Fruit fly (Drosophila melanogaster) whole organism, embryonic: ENCODE data around the gene CG34107.

Experiments
- Ada2b ChIP-seq: fragments of 200-800 bp; sonication (Bioruptor generic); IDR thresholded peaks from 2 replicates; pipeline ENCODE4 v1.3.6; 2022; ENCODE audit warnings: missing biosample characterization, missing genetic modification characterization
- Adf1 ChIP-seq: fragments of 200-800 bp; sonication (Bioruptor generic); IDR thresholded peaks from 2 replicates; pipeline ENCODE4 v1.3.6; 2022; ENCODE audit warnings: missing biosample characterization, missing genetic modification characterization
- Asciz ChIP-seq: fragments of 200-800 bp; sonication (Bioruptor generic); optimal IDR thresholded peaks from 2 replicates; lab custom pipeline; 2017; ENCODE audit warnings: missing biosample characterization, mild to moderate bottlenecking, missing genetic modification characterization, missing genetic modification reagents
- Bteb2 ChIP-seq: fragments of 200-800 bp; sonication (Bioruptor generic); optimal IDR thresholded peaks from 2 replicates; lab custom pipeline; 2016; ENCODE audit warnings: missing biosample characterization, missing genetic modification characterization
- CG10959 ChIP-seq: fragments of 200-800 bp; sonication (Bioruptor generic); IDR thresholded peaks from 2 replicates; pipeline ENCODE4 v1.3.6; 2022; ENCODE audit warnings: missing biosample characterization, missing genetic modification characterization
- CG11504 ChIP-seq: fragments of 200-800 bp; sonication (Bioruptor generic); optimal IDR thresholded peaks from 3 replicates; lab custom pipeline; 2019; ENCODE audit warnings: missing biosample characterization, mild to moderate bottlenecking, missing genetic modification characterization, moderate library complexity
- CG11695 ChIP-seq: fragments of 200-800 bp; sonication (Bioruptor generic); IDR thresholded peaks from 3 replicates; pipeline ENCODE4 v1.3.6; 2022; ENCODE audit warnings: missing biosample characterization, missing genetic modification characterization
- CG13894 ChIP-seq: fragments of 200-800 bp; sonication (Bioruptor generic); optimal IDR thresholded peaks from 3 replicates; lab custom pipeline; 2018; ENCODE audit warnings: missing biosample characterization, mild to moderate bottlenecking, missing genetic modification characterization, moderate library complexity
- CG2120 ChIP-seq: fragments of 200-800 bp; sonication (Bioruptor generic); optimal IDR thresholded peaks from 3 replicates; lab custom pipeline; 2016; ENCODE audit warnings: missing biosample characterization, missing genetic modification characterization
- CG2678 ChIP-seq: fragments of 200-800 bp; sonication (Bioruptor generic); optimal IDR thresholded peaks from 3 replicates; lab custom pipeline; 2019; ENCODE audit warnings: missing biosample characterization, mild to moderate bottlenecking, missing genetic modification characterization, moderate library complexity
- CG32532 ChIP-seq: fragments of 200-800 bp; sonication (Bioruptor generic); IDR thresholded peaks from 2 replicates; pipeline ENCODE4 v1.3.6; 2022; ENCODE audit warnings: missing biosample characterization, missing genetic modification characterization
- CG32767 ChIP-seq: fragments of 200-800 bp; sonication (Bioruptor generic); IDR thresholded peaks from 2 replicates; pipeline ENCODE4 v1.3.6; 2022; ENCODE audit warnings: missing biosample characterization, missing genetic modification characterization
- CG3281 ChIP-seq: fragments of 200-800 bp; sonication (Bioruptor generic); optimal IDR thresholded peaks from 3 replicates; lab custom pipeline; 2017; ENCODE audit warnings: missing biosample characterization, mild to moderate bottlenecking, missing genetic modification characterization
- CG33557 ChIP-seq: fragments of 200-800 bp; sonication (Bioruptor generic); optimal IDR thresholded peaks from 2 replicates; lab custom pipeline; 2019; ENCODE audit warnings: missing biosample characterization, mild to moderate bottlenecking, missing genetic modification characterization, moderate library complexity
- CG3726 ChIP-seq: fragments of 200-800 bp; sonication (Bioruptor generic); IDR thresholded peaks from 3 replicates; pipeline ENCODE4, ENCODE4 v1.3.6; 2022; ENCODE audit warnings: missing biosample characterization, missing genetic modification characterization
- CG5245 ChIP-seq: fragments of 200-800 bp; sonication (Bioruptor generic); optimal IDR thresholded peaks from 3 replicates; lab custom pipeline; 2016; ENCODE audit warnings: missing biosample characterization, missing genetic modification characterization
- CG6254 ChIP-seq: fragments of 200-800 bp; sonication (Bioruptor generic); optimal IDR thresholded peaks from 3 replicates; lab custom pipeline; 2017; ENCODE audit warnings: mild to moderate bottlenecking, missing biosample characterization, missing genetic modification reagents, missing genetic modification characterization
- CG7839 ChIP-seq: fragments of 200-800 bp; sonication (Bioruptor generic); optimal IDR thresholded peaks from 3 replicates; lab custom pipeline; 2018; ENCODE audit warnings: missing biosample characterization, mild to moderate bottlenecking, missing genetic modification characterization, moderate library complexity
- CG8281 ChIP-seq: fragments of 200-800 bp; sonication (Bioruptor generic); optimal IDR thresholded peaks from 2 replicates; lab custom pipeline; 2018; ENCODE audit warnings: missing biosample characterization, mild to moderate bottlenecking, missing genetic modification characterization, moderate library complexity
- CG8290 ChIP-seq, 3 experiments: fragments of 200-800 bp; sonication (Bioruptor generic); optimal IDR thresholded peaks; 2 replicates each; lab custom pipeline; 2016 to 2019; ENCODE audit warnings: missing biosample characterization in 3 of 3, missing genetic modification characterization in 3 of 3, mild to moderate bottlenecking in 2 of 3, moderate library complexity in 1 of 3
- CHES-1-like ChIP-seq: fragments of 200-800 bp; sonication (Bioruptor generic); optimal IDR thresholded peaks from 2 replicates; lab custom pipeline; 2016; ENCODE audit warnings: missing biosample characterization, missing genetic modification characterization
- Fer2 ChIP-seq: fragments of 200-800 bp; sonication (Bioruptor generic); optimal IDR thresholded peaks from 2 replicates; lab custom pipeline; 2018; ENCODE audit warnings: missing biosample characterization, mild to moderate bottlenecking, missing genetic modification characterization, moderate library complexity
- HLH3B ChIP-seq: fragments of 200-800 bp; sonication (Bioruptor generic); IDR thresholded peaks from 2 replicates; pipeline ENCODE4 v1.3.6; 2022; ENCODE audit warnings: missing biosample characterization, missing genetic modification characterization
- Mrtf ChIP-seq: fragments of 200-800 bp; sonication (Bioruptor generic); IDR thresholded peaks from 3 replicates; pipeline ENCODE4 v1.3.6; 2022; ENCODE audit warnings: missing biosample characterization, missing genetic modification characterization
- Oaz ChIP-seq: fragments of 200-800 bp; sonication (Bioruptor generic); IDR thresholded peaks from 2 replicates; pipeline ENCODE4 v1.3.6; 2022; ENCODE audit warnings: missing biosample characterization, missing genetic modification characterization
- Opbp ChIP-seq: fragments of 200-800 bp; sonication (Bioruptor generic); IDR thresholded peaks from 3 replicates; pipeline ENCODE4 v1.3.6; 2022; ENCODE audit warnings: missing biosample characterization, missing genetic modification characterization; ENCODE audit not compliant: partially characterized antibody
- Rfx ChIP-seq: fragments of 200-800 bp; sonication (Bioruptor generic); IDR thresholded peaks from 2 replicates; pipeline ENCODE4 v1.3.6; 2022; ENCODE audit warnings: missing biosample characterization, missing genetic modification characterization
- Sox102F ChIP-seq: fragments of 200-800 bp; sonication (Bioruptor generic); optimal IDR thresholded peaks from 2 replicates; lab custom pipeline; 2018; ENCODE audit warnings: missing biosample characterization, mild to moderate bottlenecking, missing genetic modification characterization, moderate library complexity
- TFAM ChIP-seq: fragments of 200-800 bp; sonication (Bioruptor generic); optimal IDR thresholded peaks from 2 replicates; lab custom pipeline; 2017; ENCODE audit warnings: missing biosample characterization, missing genetic modification characterization, inconsistent platforms
- Vsx1 ChIP-seq: fragments of 200-800 bp; sonication (Bioruptor generic); optimal IDR thresholded peaks from 2 replicates; lab custom pipeline; 2017; ENCODE audit warnings: missing biosample characterization, mild to moderate bottlenecking, missing genetic modification characterization, missing genetic modification reagents
- br ChIP-seq: fragments of >200 bp; optimal IDR thresholded peaks from 2 replicates; lab custom pipeline; 2017
- bsh ChIP-seq, 2 experiments: fragments of 200-800 bp; sonication (Bioruptor generic); optimal IDR thresholded peaks; 2 replicates each; lab custom pipeline; 2017 to 2018; ENCODE audit warnings: mild to moderate bottlenecking in 2 of 2, missing biosample characterization in 2 of 2, missing genetic modification characterization in 2 of 2, moderate library complexity in 1 of 2
- caup ChIP-seq: fragments of 200-800 bp; sonication (Bioruptor generic); optimal IDR thresholded peaks from 3 replicates; lab custom pipeline; 2017; ENCODE audit warnings: missing biosample characterization, mild to moderate bottlenecking, missing genetic modification characterization, moderate library complexity; ENCODE audit not compliant: severe bottlenecking
- chn ChIP-seq: fragments of 200-800 bp; sonication (Bioruptor generic); optimal IDR thresholded peaks from 2 replicates; lab custom pipeline; 2016; ENCODE audit warnings: missing biosample characterization, missing genetic modification characterization
- crc ChIP-seq: fragments of 200-800 bp; sonication (Bioruptor generic); optimal IDR thresholded peaks from 2 replicates; lab custom pipeline; 2016; ENCODE audit warnings: missing biosample characterization, missing genetic modification characterization
- dm ChIP-seq: fragments of 200-800 bp; sonication (Bioruptor generic); optimal IDR thresholded peaks from 3 replicates; lab custom pipeline; 2016; ENCODE audit warnings: missing biosample characterization, missing genetic modification characterization
- eyg ChIP-seq: fragments of 200-800 bp; sonication (Bioruptor generic); optimal IDR thresholded peaks from 3 replicates; lab custom pipeline; 2016; ENCODE audit warnings: missing biosample characterization, missing genetic modification characterization
- gce ChIP-seq: fragments of 200-800 bp; sonication (Bioruptor generic); IDR thresholded peaks from 3 replicates; pipeline ENCODE4 v1.3.6; 2022; ENCODE audit warnings: missing biosample characterization, missing genetic modification characterization
- gcm2 ChIP-seq: fragments of 200-800 bp; sonication (Bioruptor generic); optimal IDR thresholded peaks from 2 replicates; lab custom pipeline; 2016; ENCODE audit warnings: missing biosample characterization, missing genetic modification characterization
- ham ChIP-seq: fragments of 200-800 bp; sonication (Bioruptor generic); IDR thresholded peaks from 2 replicates; pipeline ENCODE4 v1.3.6; 2022; ENCODE audit warnings: missing biosample characterization, missing genetic modification characterization
- hth ChIP-seq: fragments of >200 bp; optimal IDR thresholded peaks from 2 replicates; lab custom pipeline; 2017; ENCODE audit warnings: inconsistent platforms
- insv ChIP-seq, 2 experiments: fragments of 200-800 bp; sonication (Bioruptor generic); optimal IDR thresholded peaks; 3 replicates each; lab custom pipeline; 2016 to 2018; ENCODE audit warnings: missing biosample characterization in 2 of 2, missing genetic modification characterization in 2 of 2
- nau ChIP-seq: fragments of 200-800 bp; sonication (Bioruptor generic); optimal IDR thresholded peaks from 3 replicates; lab custom pipeline; 2017; ENCODE audit warnings: missing biosample characterization, mild to moderate bottlenecking, missing genetic modification characterization, missing genetic modification reagents
- p53 ChIP-seq: fragments of 200-800 bp; sonication (Bioruptor generic); optimal IDR thresholded peaks from 2 replicates; lab custom pipeline; 2016; ENCODE audit warnings: missing biosample characterization, missing genetic modification characterization
- pan ChIP-seq, 4 experiments: fragments of >200 bp in 3 of 4; fragments of 200-800 bp in 1 of 4; sonication (Bioruptor generic) in 1 of 4; optimal IDR thresholded peaks in 3 of 4; IDR thresholded peaks in 1 of 4; 2 replicates each; pipeline versions ENCODE4 v1.3.6 to Lab custom; 2017 to 2022; ENCODE audit warnings: missing biosample characterization in 2 of 4, missing genetic modification characterization in 2 of 4, mixed read lengths in 1 of 4
- pfk ChIP-seq: fragments of 200-800 bp; sonication (Bioruptor generic); optimal IDR thresholded peaks from 2 replicates; lab custom pipeline; 2018; ENCODE audit warnings: missing biosample characterization, mild to moderate bottlenecking, missing genetic modification characterization, moderate library complexity
- pho ChIP-seq: fragments of 200-800 bp; sonication (Bioruptor generic); optimal IDR thresholded peaks from 2 replicates; lab custom pipeline; 2016; ENCODE audit warnings: missing biosample characterization, missing genetic modification characterization
- tll ChIP-seq, 2 experiments: fragments of 200-800 bp in 1 of 2; fragments of >200 bp in 1 of 2; sonication (Bioruptor generic) in 1 of 2; optimal IDR thresholded peaks; 2 replicates each; lab custom pipeline; 2017 to 2019; ENCODE audit warnings: missing biosample characterization in 2 of 2, missing genetic modification characterization in 2 of 2, mild to moderate bottlenecking in 1 of 2, moderate library complexity in 1 of 2
- yki ChIP-seq: fragments of >200 bp; optimal IDR thresholded peaks from 3 replicates; lab custom pipeline; 2018
- zfh2 ChIP-seq: fragments of 200-800 bp; sonication (Bioruptor generic); optimal IDR thresholded peaks from 2 replicates; lab custom pipeline; 2016; ENCODE audit warnings: missing biosample characterization, missing genetic modification characterization

The CG34107 gene

dm6 chr3R:10263972-10264536, 39.3 kb downstream of the CG34107 start, which contains the start of gene Nuak (continued):
- TF ChIP-seq gce (GFP tag; lab: Robert Waterston, UW) (no peak), HLH3B (GFP tag; lab: Robert Waterston, UW) (no peak), pfk (GFP tag; lab: Kevin White, UChicago) (peak; percentile 38), CG6254 (peak; percentile 46), Sox102F (GFP tag; lab: Kevin White, UChicago) (peak; percentile 80), hth (lab: Kevin White, UChicago) (no peak), CG33557 (GFP tag; lab: Kevin White, UChicago) (peak; percentile 39), gcm2 (GFP tag; lab: Kevin White, UChicago) (peak; percentile 74), CG32767 (GFP tag; lab: Robert Waterston, UW) (no peak), CG13894 (tag; lab: Kevin White, UChicago) (peak; percentile 89), zfh2 (GFP tag; lab: Kevin White, UChicago) (peak; percentile 98), Bteb2 (GFP tag; lab: Kevin White, UChicago) (peak; percentile 86), pan (optimal IDR thresholded peaks at IDR 0.05; lab: Kevin White, UChicago) (no peak), pan (GFP tag; optimal IDR thresholded peaks at IDR 0.05 in 1 of 2, IDR thresholded peaks at IDR 0.05 in 1 of 2) (no peak), CG5245 (GFP tag; lab: Kevin White, UChicago) (peak; percentile 70), Asciz (peak; percentile 29), eyg (GFP tag; lab: Kevin White, UChicago) (peak; percentile 85), Ada2b (GFP tag; lab: Robert Waterston, UW) (no peak), CG3281 (peak; percentile 82), p53 (GFP tag; lab: Kevin White, UChicago) (peak; percentile 78), tll (GFP tag; optimal IDR thresholded peaks at IDR 0.05; lab: Kevin White, UChicago) (peak in 1 of 2 experiments; percentile 46), CG3726 (GFP tag; lab: Robert Waterston, UW) (no peak), Fer2 (tag; lab: Kevin White, UChicago) (peak; percentile 79), CG11504 (tag; lab: Kevin White, UChicago) (peak; percentile 80), caup (GFP tag; lab: Kevin White, UChicago) (peak; percentile 83), bsh (GFP tag; optimal IDR thresholded peaks at IDR 0.05; lab: Kevin White, UChicago) (peak in 1 of 2 experiments; percentile 78), CG32532 (no peak), insv (GFP tag; optimal IDR thresholded peaks at IDR 0.05; lab: Kevin White, UChicago) (peak in 1 of 2 experiments; percentile 90), dm (peak; percentile 85), Vsx1 (GFP tag; lab: Kevin White, UChicago) (peak; percentile 7), CG2678 (tag; lab: Kevin White, UChicago) (peak; percentile 82), CG2120 (GFP tag; lab: Kevin White, UChicago) (peak; percentile 97), chn (GFP tag; lab: Kevin White, UChicago) (peak; percentile 94), CG7839 (tag; lab: Kevin White, UChicago) (peak; percentile 96), Adf1 (no peak), CG8290 (GFP tag; optimal IDR thresholded peaks at IDR 0.05; lab: Kevin White, UChicago) (peak; percentile 84), CG8290 (tag; optimal IDR thresholded peaks at IDR 0.05; lab: Kevin White, UChicago) (peak in 1 of 2 experiments; percentile 92), CG8281 (no peak), br (lab: Kevin White, UChicago) (no peak), nau (GFP tag; lab: Kevin White, UChicago) (peak; percentile 61), Opbp (GFP tag; lab: Robert Waterston, UW) (no peak), CHES-1-like (GFP tag; lab: Kevin White, UChicago) (peak; percentile 95), Rfx (GFP tag; lab: Robert Waterston, UW) (no peak), Mrtf (GFP tag; lab: Robert Waterston, UW) (no peak), CG11695 (GFP tag; lab: Robert Waterston, UW) (no peak), Oaz (no peak), crc (GFP tag; lab: Kevin White, UChicago) (peak; percentile 90), ham (GFP tag; lab: Robert Waterston, UW) (no peak), yki (no peak), CG10959 (GFP tag; lab: Robert Waterston, UW) (no peak), pho (peak; percentile 96), TFAM (GFP tag; lab: Kevin White, UChicago) (no peak)
